Worm (Caenorhabditis elegans) whole organism, mixed stage, embryonic: Measurements from ENCODE around the gene M70.5.

ENCODE experiments used
- M03D4.4 ChIP-seq: sonication (generic microtip); optimal IDR thresholded peaks from 2 replicates; lab custom pipeline; 2017; ENCODE audit warnings: mild to moderate bottlenecking, missing genetic modification characterization, missing compliant biosample characterization
- blmp-1 ChIP-seq: fragments of 150-350 bp; optimal IDR thresholded peaks from 2 replicates; lab custom pipeline; 2014; ENCODE audit warnings: missing biosample characterization, missing genetic modification characterization
- ceh-43 ChIP-seq: fragments of 200-800 bp; sonication (Bioruptor generic); optimal IDR thresholded peaks from 2 replicates; lab custom pipeline; 2018; ENCODE audit warnings: mild to moderate bottlenecking, missing genetic modification characterization, moderate library complexity, missing compliant biosample characterization
- ceh-83 ChIP-seq: fragments of 200-800 bp; sonication (Bioruptor generic); optimal IDR thresholded peaks from 2 replicates; lab custom pipeline; 2018; ENCODE audit warnings: mild to moderate bottlenecking, missing genetic modification characterization, missing compliant biosample characterization
- elt-1 ChIP-seq: sonication (generic microtip); optimal IDR thresholded peaks from 2 replicates; lab custom pipeline; 2017; ENCODE audit warnings: missing genetic modification characterization, mild to moderate bottlenecking, missing compliant biosample characterization, antibody characterized with exemption, moderate library complexity, borderline replicate concordance; ENCODE audit not compliant: insufficient read depth
- elt-3 ChIP-seq: fragments of 150-350 bp; optimal IDR thresholded peaks from 2 replicates; lab custom pipeline; 2014; ENCODE audit warnings: missing biosample characterization, missing genetic modification characterization
- mab-5 ChIP-seq: fragments of 150-350 bp; optimal IDR thresholded peaks from 2 replicates; lab custom pipeline; 2014; ENCODE audit warnings: missing biosample characterization, missing genetic modification characterization
- nhr-12 ChIP-seq: fragments of 150-350 bp; optimal IDR thresholded peaks from 2 replicates; lab custom pipeline; 2014; ENCODE audit warnings: missing biosample characterization, missing genetic modification characterization
- nhr-237 ChIP-seq: fragments of 150-350 bp; optimal IDR thresholded peaks from 2 replicates; lab custom pipeline; 2014; ENCODE audit warnings: missing biosample characterization, missing genetic modification characterization
- nhr-76 ChIP-seq: sonication (generic microtip); optimal IDR thresholded peaks from 2 replicates; lab custom pipeline; 2017; ENCODE audit warnings: missing biosample characterization, missing genetic modification characterization
- sptf-1 ChIP-seq: sonication (generic microtip); optimal IDR thresholded peaks from 2 replicates; lab custom pipeline; 2017; ENCODE audit warnings: mild to moderate bottlenecking, missing genetic modification characterization, moderate library complexity, missing compliant biosample characterization
- unc-39 ChIP-seq: fragments of 150-350 bp; optimal IDR thresholded peaks from 2 replicates; lab custom pipeline; 2014; ENCODE audit warnings: missing biosample characterization, missing genetic modification characterization
- ztf-11 ChIP-seq: fragments of 150-350 bp; optimal IDR thresholded peaks from 2 replicates; lab custom pipeline; 2014; ENCODE audit warnings: missing biosample characterization, missing genetic modification characterization

- TF ChIP-seq nhr-12 (no peak), elt-3 (tag; lab: Kevin White, UChicago) (no peak), sptf-1 (no peak), nhr-237 (tag; lab: Kevin White, UChicago) (no peak), elt-1 (no peak), ceh-83 (GFP tag; lab: Kevin White, UChicago) (no peak), M03D4.4 (tag; lab: Kevin White, UChicago) (no peak), mab-5 (tag; lab: Kevin White, UChicago) (no peak), ceh-43 (no peak), blmp-1 (tag; lab: Kevin White, UChicago) (no peak), ztf-11 (tag; lab: Kevin White, UChicago) (no peak), unc-39 (no peak), nhr-76 (tag; lab: Kevin White, UChicago) (no peak)
Observed at ce11 chrIV:2246150-2246549, 29.3 kb downstream of the M70.5 start.
